Worm (Caenorhabditis elegans) whole organism, mixed stage, embryonic: ENCODE data around the gene dhhc-8.
A peak's percentile ranks its signal among the peaks of the same experiment; 100 is the strongest.

ENCODE experiments used
- M03D4.4 ChIP-seq: sonication (generic microtip); optimal IDR thresholded peaks from 2 replicates; lab custom pipeline; 2017; ENCODE audit warnings: mild to moderate bottlenecking, missing genetic modification characterization, missing compliant biosample characterization
- bed-3 ChIP-seq: fragments of 200-800 bp; sonication (Bioruptor generic); optimal IDR thresholded peaks from 3 replicates; lab custom pipeline; 2018; ENCODE audit warnings: mild to moderate bottlenecking, missing genetic modification characterization, moderate library complexity, missing compliant biosample characterization
- blmp-1 ChIP-seq: fragments of 150-350 bp; optimal IDR thresholded peaks from 2 replicates; lab custom pipeline; 2014; ENCODE audit warnings: missing biosample characterization, missing genetic modification characterization
- ceh-39 ChIP-seq: fragments of 150-350 bp; optimal IDR thresholded peaks from 2 replicates; lab custom pipeline; 2014; ENCODE audit warnings: missing biosample characterization, missing genetic modification characterization
- ceh-43 ChIP-seq: fragments of 200-800 bp; sonication (Bioruptor generic); optimal IDR thresholded peaks from 2 replicates; lab custom pipeline; 2018; ENCODE audit warnings: mild to moderate bottlenecking, missing genetic modification characterization, moderate library complexity, missing compliant biosample characterization
- ceh-83 ChIP-seq: fragments of 200-800 bp; sonication (Bioruptor generic); optimal IDR thresholded peaks from 2 replicates; lab custom pipeline; 2018; ENCODE audit warnings: mild to moderate bottlenecking, missing genetic modification characterization, missing compliant biosample characterization
- ces-1 ChIP-seq: fragments of 150-350 bp; optimal IDR thresholded peaks from 2 replicates; lab custom pipeline; 2014; ENCODE audit warnings: missing biosample characterization, missing genetic modification reagents, missing genetic modification characterization
- cnd-1 ChIP-seq: fragments of 200-800 bp; sonication (Bioruptor generic); optimal IDR thresholded peaks from 2 replicates; lab custom pipeline; 2018; ENCODE audit warnings: mild to moderate bottlenecking, missing genetic modification characterization, missing compliant biosample characterization
- drap-1 ChIP-seq: fragments of 200-800 bp; sonication (Bioruptor generic); optimal IDR thresholded peaks from 3 replicates; lab custom pipeline; 2018; ENCODE audit warnings: mild to moderate bottlenecking, missing genetic modification characterization, missing compliant biosample characterization
- elt-1 ChIP-seq: sonication (generic microtip); optimal IDR thresholded peaks from 2 replicates; lab custom pipeline; 2017; ENCODE audit warnings: missing genetic modification characterization, mild to moderate bottlenecking, missing compliant biosample characterization, antibody characterized with exemption, moderate library complexity, borderline replicate concordance; ENCODE audit not compliant: insufficient read depth
- elt-3 ChIP-seq: fragments of 150-350 bp; optimal IDR thresholded peaks from 2 replicates; lab custom pipeline; 2014; ENCODE audit warnings: missing biosample characterization, missing genetic modification characterization
- flh-1 ChIP-seq: fragments of 200-800 bp; sonication (Bioruptor generic); optimal IDR thresholded peaks from 2 replicates; lab custom pipeline; 2018; ENCODE audit warnings: mild to moderate bottlenecking, missing genetic modification characterization, moderate library complexity, missing compliant biosample characterization
- ham-2 ChIP-seq: fragments of 200-800 bp; sonication (Bioruptor generic); optimal IDR thresholded peaks from 2 replicates; lab custom pipeline; 2018; ENCODE audit warnings: mild to moderate bottlenecking, missing genetic modification characterization, missing compliant biosample characterization
- hlh-1 ChIP-seq: fragments of 150-350 bp; optimal IDR thresholded peaks from 2 replicates; lab custom pipeline; 2014; ENCODE audit warnings: missing biosample characterization, missing genetic modification reagents, missing genetic modification characterization
- lin-13 ChIP-seq: fragments of 150-350 bp; optimal IDR thresholded peaks from 2 replicates; lab custom pipeline; 2014; ENCODE audit warnings: missing biosample characterization, missing genetic modification characterization
- lin-32 ChIP-seq: fragments of 200-800 bp; sonication (Bioruptor generic); optimal IDR thresholded peaks from 2 replicates; lab custom pipeline; 2018; ENCODE audit warnings: mild to moderate bottlenecking, missing genetic modification characterization, missing compliant biosample characterization
- lsy-2 ChIP-seq: fragments of 150-350 bp; optimal IDR thresholded peaks from 2 replicates; lab custom pipeline; 2014; ENCODE audit warnings: missing biosample characterization, missing genetic modification characterization
- mab-5 ChIP-seq: fragments of 150-350 bp; optimal IDR thresholded peaks from 2 replicates; lab custom pipeline; 2014; ENCODE audit warnings: missing biosample characterization, missing genetic modification characterization
- mep-1 ChIP-seq: fragments of 150-350 bp; optimal IDR thresholded peaks from 2 replicates; lab custom pipeline; 2017; ENCODE audit warnings: missing biosample characterization, missing genetic modification reagents, missing genetic modification characterization, inconsistent platforms
- mls-2 ChIP-seq: sonication (generic microtip); optimal IDR thresholded peaks from 2 replicates; lab custom pipeline; 2016; ENCODE audit warnings: mild to moderate bottlenecking, missing genetic modification characterization, moderate library complexity, missing compliant biosample characterization
- nhr-12 ChIP-seq: fragments of 150-350 bp; optimal IDR thresholded peaks from 2 replicates; lab custom pipeline; 2014; ENCODE audit warnings: missing biosample characterization, missing genetic modification characterization
- nhr-2 ChIP-seq: fragments of 150-350 bp; optimal IDR thresholded peaks from 2 replicates; lab custom pipeline; 2014; ENCODE audit warnings: missing biosample characterization, missing genetic modification characterization
- nhr-237 ChIP-seq: fragments of 150-350 bp; optimal IDR thresholded peaks from 2 replicates; lab custom pipeline; 2014; ENCODE audit warnings: missing biosample characterization, missing genetic modification characterization
- nhr-28 ChIP-seq: fragments of 150-350 bp; optimal IDR thresholded peaks from 2 replicates; lab custom pipeline; 2014; ENCODE audit warnings: missing biosample characterization, missing genetic modification characterization
- nhr-76 ChIP-seq: sonication (generic microtip); optimal IDR thresholded peaks from 2 replicates; lab custom pipeline; 2017; ENCODE audit warnings: missing biosample characterization, missing genetic modification characterization
- pha-4 ChIP-seq: fragments of 150-350 bp; optimal IDR thresholded peaks from 2 replicates; lab custom pipeline; 2018; ENCODE audit warnings: missing biosample characterization, missing genetic modification reagents, missing genetic modification characterization
- sem-2 ChIP-seq: fragments of 200-800 bp; sonication (Bioruptor generic); optimal IDR thresholded peaks from 2 replicates; lab custom pipeline; 2018; ENCODE audit warnings: mild to moderate bottlenecking, missing genetic modification characterization, missing compliant biosample characterization
- snpc-4 ChIP-seq: fragments of 150-350 bp; optimal IDR thresholded peaks from 2 replicates; lab custom pipeline; 2014; ENCODE audit warnings: missing biosample characterization, missing genetic modification characterization
- sptf-1 ChIP-seq: sonication (generic microtip); optimal IDR thresholded peaks from 2 replicates; lab custom pipeline; 2017; ENCODE audit warnings: mild to moderate bottlenecking, missing genetic modification characterization, moderate library complexity, missing compliant biosample characterization
- tbx-8 ChIP-seq: fragments of 200-800 bp; sonication (Bioruptor generic); optimal IDR thresholded peaks from 2 replicates; lab custom pipeline; 2018; ENCODE audit warnings: mild to moderate bottlenecking, missing genetic modification characterization, moderate library complexity, missing compliant biosample characterization
- unc-120 ChIP-seq: sonication (generic microtip); optimal IDR thresholded peaks from 2 replicates; lab custom pipeline; 2017; ENCODE audit warnings: missing genetic modification characterization, missing compliant biosample characterization; ENCODE audit not compliant: poor library complexity, severe bottlenecking
- unc-39 ChIP-seq: fragments of 150-350 bp; optimal IDR thresholded peaks from 2 replicates; lab custom pipeline; 2014; ENCODE audit warnings: missing biosample characterization, missing genetic modification characterization
- unc-62 ChIP-seq: fragments of 150-350 bp; optimal IDR thresholded peaks from 2 replicates; lab custom pipeline; 2014; ENCODE audit warnings: missing biosample characterization, missing genetic modification reagents, missing genetic modification characterization
- zip-8 ChIP-seq: fragments of 150-350 bp; optimal IDR thresholded peaks from 2 replicates; lab custom pipeline; 2014; ENCODE audit warnings: missing biosample characterization, missing genetic modification characterization
- ztf-11 ChIP-seq: fragments of 150-350 bp; optimal IDR thresholded peaks from 2 replicates; lab custom pipeline; 2014; ENCODE audit warnings: missing biosample characterization, missing genetic modification characterization

Gene dhhc-8

ce11 chrIII:13064213-13065184 lies 42.9 kb upstream of the dhhc-8 start:
- TF ChIP-seq ces-1 (GFP tag; lab: Kevin White, UChicago): peak; percentile 90
- no peak for TF ChIP-seq ceh-39 (tag; lab: Kevin White, UChicago)
- peak; percentile 76 for TF ChIP-seq mls-2 (tag; lab: Kevin White, UChicago)
- TF ChIP-seq bed-3: no peak
- peak; percentile 1 for TF ChIP-seq mep-1 (tag; lab: Kevin White, UChicago)
- peak; percentile 51 for TF ChIP-seq ceh-43
- TF ChIP-seq cnd-1 (tag; lab: Kevin White, UChicago): peak; percentile 22
- TF ChIP-seq, all 35 proteins: peak for 5

ce11 chrIII:13065694-13066093 lies 41.7 kb upstream of the dhhc-8 start:
- TF ChIP-seq mab-5 (tag; lab: Kevin White, UChicago): no peak
- no peak for TF ChIP-seq pha-4
- peak; percentile 37 for TF ChIP-seq zip-8 (tag; lab: Kevin White, UChicago)
- no peak for TF ChIP-seq nhr-237
- TF ChIP-seq tbx-8: no peak
- TF ChIP-seq drap-1 (GFP tag; lab: Kevin White, UChicago): peak; percentile 14
- TF ChIP-seq ztf-11 (tag; lab: Kevin White, UChicago): no peak
- no peak for TF ChIP-seq nhr-12 (tag; lab: Kevin White, UChicago)
- no peak for TF ChIP-seq unc-120 (tag; lab: Kevin White, UChicago)
- TF ChIP-seq nhr-2 (tag; lab: Kevin White, UChicago): peak; percentile 79
- peak; percentile 71 for TF ChIP-seq mls-2 (tag; lab: Kevin White, UChicago)
- no peak for TF ChIP-seq sem-2 (GFP tag; lab: Kevin White, UChicago)
- peak; percentile 21 for TF ChIP-seq hlh-1 (tag; lab: Kevin White, UChicago)
- TF ChIP-seq ceh-43: no peak
- no peak for TF ChIP-seq unc-39 (tag; lab: Kevin White, UChicago)
- peak; percentile 73 for TF ChIP-seq cnd-1 (tag; lab: Kevin White, UChicago)
- no peak for TF ChIP-seq ceh-83
- TF ChIP-seq blmp-1 (tag; lab: Kevin White, UChicago): no peak
- TF ChIP-seq nhr-28 (tag; lab: Kevin White, UChicago): no peak
- no peak for TF ChIP-seq bed-3
- TF ChIP-seq ceh-39 (tag; lab: Kevin White, UChicago): no peak
- no peak for TF ChIP-seq lsy-2
- TF ChIP-seq elt-3 (tag; lab: Kevin White, UChicago): no peak
- no peak for TF ChIP-seq elt-1 (tag; lab: Kevin White, UChicago)
- TF ChIP-seq nhr-76 (tag; lab: Kevin White, UChicago): no peak
- TF ChIP-seq snpc-4 (tag; lab: Kevin White, UChicago): no peak
- no peak for TF ChIP-seq ces-1 (GFP tag; lab: Kevin White, UChicago)
- no peak for TF ChIP-seq unc-62
- TF ChIP-seq ham-2 (GFP tag; lab: Kevin White, UChicago): no peak
- TF ChIP-seq M03D4.4: peak; percentile 23
- TF ChIP-seq sptf-1 (tag; lab: Kevin White, UChicago): peak; percentile 14
- no peak for TF ChIP-seq flh-1 (GFP tag; lab: Kevin White, UChicago)
- TF ChIP-seq mep-1 (tag; lab: Kevin White, UChicago): no peak
- peak; percentile 3 for TF ChIP-seq lin-13
- TF ChIP-seq lin-32 (GFP tag; lab: Kevin White, UChicago): peak; percentile 43

ce11 chrIII:13066828-13067227 lies 40.6 kb upstream of the dhhc-8 start:
- TF ChIP-seq ceh-39 (tag; lab: Kevin White, UChicago) (no peak), unc-39 (tag; lab: Kevin White, UChicago) (no peak), snpc-4 (tag; lab: Kevin White, UChicago) (no peak), pha-4 (no peak), nhr-237 (no peak), zip-8 (tag; lab: Kevin White, UChicago) (no peak), nhr-28 (tag; lab: Kevin White, UChicago) (no peak)
